Fruit fly (Drosophila melanogaster): ENCODE measurements around the gene CG3552.
A peak's percentile ranks its signal among the peaks of the same experiment; 100 is the strongest.

The CG3552 gene

DNA sequence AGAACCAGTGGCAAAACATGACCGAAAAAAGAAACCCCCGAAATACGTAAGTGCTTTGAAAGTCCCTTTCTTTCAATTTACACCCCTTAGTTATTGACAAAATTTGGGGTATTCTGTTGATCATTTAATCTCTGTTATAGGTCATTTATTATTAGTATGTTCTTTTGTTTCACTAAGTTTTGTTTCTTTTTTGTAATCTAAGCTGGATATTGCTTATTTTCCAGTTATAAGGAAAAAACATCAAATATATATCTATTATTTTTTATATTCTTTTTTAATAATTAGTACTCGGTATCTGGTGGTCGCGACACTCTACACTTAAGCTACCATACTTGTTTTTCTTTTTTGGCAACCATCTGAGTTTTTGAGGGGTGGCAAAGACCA lies 52.5 kb downstream of the CG3552 start:
- peak; percentile 56 for TF ChIP-seq noc (tag; optimal IDR thresholded peaks at IDR 0.05)
